Worm (Caenorhabditis elegans) whole organism, young adult: ENCODE measurements around the gene swd-2.2.

Experiments
- B0336.3 ChIP-seq: fragments of 200-800 bp; sonication (Bioruptor generic); IDR thresholded peaks from 2 replicates; pipeline ENCODE4 v1.3.6; 2022; ENCODE audit warnings: missing genetic modification characterization, missing compliant biosample characterization
- F10E7.11 ChIP-seq: sonication (generic microtip); optimal IDR thresholded peaks from 2 replicates; lab custom pipeline; 2017; ENCODE audit warnings: mild to moderate bottlenecking, missing genetic modification characterization, moderate library complexity, missing compliant biosample characterization
- F22D6.2 ChIP-seq: sonication (generic microtip); optimal IDR thresholded peaks from 2 replicates; lab custom pipeline; 2016; ENCODE audit warnings: mild to moderate bottlenecking, missing genetic modification characterization, missing compliant biosample characterization
- F37B4.10 ChIP-seq: fragments of 200-800 bp; sonication (Bioruptor generic); IDR thresholded peaks from 2 replicates; pipeline ENCODE4 v1.3.6; 2022; ENCODE audit warnings: missing genetic modification characterization, missing compliant biosample characterization
- F55B11.4 ChIP-seq: sonication (generic microtip); optimal IDR thresholded peaks from 2 replicates; lab custom pipeline; 2016; ENCODE audit warnings: missing compliant biosample characterization, missing genetic modification characterization, borderline replicate concordance; ENCODE audit not compliant: insufficient read depth
- K11D2.4 ChIP-seq: fragments of 200-800 bp; sonication (Bioruptor generic); IDR thresholded peaks from 2 replicates; pipeline ENCODE4 v1.3.6; 2022; ENCODE audit warnings: missing genetic modification reagents, missing genetic modification characterization, missing compliant biosample characterization
- T26A5.8 ChIP-seq: sonication (generic microtip); optimal IDR thresholded peaks from 2 replicates; lab custom pipeline; 2016; ENCODE audit warnings: missing genetic modification characterization, missing compliant biosample characterization
- Y53G8AR.9 ChIP-seq: fragments of 200-800 bp; sonication (Bioruptor generic); conservative IDR thresholded peaks from 2 replicates; pipeline ENCODE4 v1.3.6; 2022; ENCODE audit warnings: missing genetic modification reagents, missing genetic modification characterization, missing compliant biosample characterization
- ZK185.1 ChIP-seq: sonication (generic microtip); optimal IDR thresholded peaks from 2 replicates; lab custom pipeline; 2016; ENCODE audit warnings: mild to moderate bottlenecking, missing genetic modification characterization, missing compliant biosample characterization; ENCODE audit not compliant: poor library complexity, severe bottlenecking
- akir-1 ChIP-seq: fragments of 200-800 bp; sonication (Bioruptor generic); optimal IDR thresholded peaks from 2 replicates; lab custom pipeline; 2018; ENCODE audit warnings: mild to moderate bottlenecking, missing genetic modification characterization, moderate library complexity, missing compliant biosample characterization
- atf-7 ChIP-seq: sonication (generic microtip); optimal IDR thresholded peaks from 2 replicates; lab custom pipeline; 2017; ENCODE audit warnings: mild to moderate bottlenecking, missing genetic modification characterization, missing compliant biosample characterization
- attf-5 ChIP-seq: fragments of 200-800 bp; sonication (Bioruptor generic); optimal IDR thresholded peaks from 2 replicates; lab custom pipeline; 2018; ENCODE audit warnings: mild to moderate bottlenecking, missing genetic modification characterization, missing compliant biosample characterization
- bed-1 ChIP-seq: fragments of 200-800 bp; sonication (Bioruptor generic); IDR thresholded peaks from 2 replicates; pipeline ENCODE4 v1.3.6; 2022; ENCODE audit warnings: missing genetic modification reagents, missing genetic modification characterization, missing compliant biosample characterization
- bed-2 ChIP-seq: fragments of 200-800 bp; sonication (Bioruptor generic); IDR thresholded peaks from 2 replicates; pipeline ENCODE4 v1.3.6; 2022; ENCODE audit warnings: missing genetic modification reagents, missing genetic modification characterization, missing compliant biosample characterization
- ccch-3 ChIP-seq: fragments of 200-800 bp; sonication (Bioruptor generic); optimal IDR thresholded peaks from 2 replicates; lab custom pipeline; 2018; ENCODE audit warnings: mild to moderate bottlenecking, missing genetic modification characterization, missing compliant biosample characterization
- cebp-1 ChIP-seq, 2 experiments: fragments of 200-800 bp in 1 of 2; sonication (Bioruptor generic) in 1 of 2; sonication (generic microtip) in 1 of 2; IDR thresholded peaks in 1 of 2; optimal IDR thresholded peaks in 1 of 2; 2 replicates each; pipeline versions ENCODE4 v1.3.6 to Lab custom; 2017 to 2022; ENCODE audit warnings: missing compliant biosample characterization in 2 of 2, missing genetic modification characterization in 2 of 2, mild to moderate bottlenecking in 1 of 2, missing genetic modification reagents in 1 of 2, moderate library complexity in 1 of 2
- ceh-58 ChIP-seq: fragments of 200-800 bp; sonication (Bioruptor generic); IDR thresholded peaks from 2 replicates; pipeline ENCODE4 v1.3.6; 2022; ENCODE audit warnings: missing genetic modification characterization, missing compliant biosample characterization
- ceh-79 ChIP-seq: sonication (generic microtip); optimal IDR thresholded peaks from 2 replicates; lab custom pipeline; 2017; ENCODE audit warnings: mild to moderate bottlenecking, missing genetic modification characterization, missing compliant biosample characterization
- die-1 ChIP-seq: sonication (generic microtip); optimal IDR thresholded peaks from 2 replicates; lab custom pipeline; 2016; ENCODE audit warnings: missing genotype, mild to moderate bottlenecking, missing genetic modification characterization, missing compliant biosample characterization
- ets-4 ChIP-seq: fragments of 200-800 bp; sonication (Bioruptor generic); optimal IDR thresholded peaks from 2 replicates; lab custom pipeline; 2018; ENCODE audit warnings: mild to moderate bottlenecking, missing genetic modification characterization, missing compliant biosample characterization
- hlh-12 ChIP-seq: sonication (generic microtip); optimal IDR thresholded peaks from 2 replicates; lab custom pipeline; 2016; ENCODE audit warnings: missing genetic modification characterization, missing compliant biosample characterization
- hlh-26 ChIP-seq: fragments of 200-800 bp; sonication (Bioruptor generic); conservative IDR thresholded peaks from 2 replicates; pipeline ENCODE4 v1.3.6; 2022; ENCODE audit warnings: missing genetic modification reagents, missing genetic modification characterization, missing compliant biosample characterization
- hsf-1 ChIP-seq: fragments of 200-800 bp; sonication (Bioruptor generic); IDR thresholded peaks from 2 replicates; pipeline ENCODE4 v1.3.6; 2022; ENCODE audit warnings: missing genetic modification reagents, missing genetic modification characterization, missing compliant biosample characterization
- lin-26 ChIP-seq: fragments of 200-800 bp; sonication (Bioruptor generic); IDR thresholded peaks from 2 replicates; pipeline ENCODE4 v1.3.6; 2022; ENCODE audit warnings: missing genetic modification reagents, missing genetic modification characterization, missing compliant biosample characterization
- lin-35 ChIP-seq, 3 experiments: fragments of 150-350 bp in 2 of 3; sonication (generic microtip) in 1 of 3; optimal IDR thresholded peaks; 2 replicates each; lab custom pipeline; 2014 to 2018; ENCODE audit warnings: missing biosample characterization in 3 of 3, missing genetic modification characterization in 3 of 3, missing genetic modification reagents in 3 of 3
- lin-40 ChIP-seq: sonication (generic microtip); optimal IDR thresholded peaks from 2 replicates; lab custom pipeline; 2016; ENCODE audit warnings: missing genetic modification characterization, mild to moderate bottlenecking, missing compliant biosample characterization, missing genotype, missing genetic modification reagents
- lsl-1 ChIP-seq: fragments of 200-800 bp; sonication (Bioruptor generic); optimal IDR thresholded peaks from 2 replicates; lab custom pipeline; 2018; ENCODE audit warnings: mild to moderate bottlenecking, missing genetic modification characterization, moderate library complexity, missing compliant biosample characterization
- madf-6 ChIP-seq: fragments of 200-800 bp; sonication (Bioruptor generic); IDR thresholded peaks from 2 replicates; pipeline ENCODE4 v1.3.6; 2022; ENCODE audit warnings: missing genetic modification reagents, missing genetic modification characterization, missing compliant biosample characterization
- mel-28 ChIP-seq: sonication (generic microtip); optimal IDR thresholded peaks from 2 replicates; lab custom pipeline; 2016; ENCODE audit warnings: borderline replicate concordance, mild to moderate bottlenecking, missing genetic modification characterization, missing compliant biosample characterization
- mes-4 ChIP-seq: sonication (generic microtip); optimal IDR thresholded peaks from 2 replicates; lab custom pipeline; 2016; ENCODE audit warnings: missing genotype, missing genetic modification characterization, missing compliant biosample characterization
- nhr-80 ChIP-seq: sonication (generic microtip); optimal IDR thresholded peaks from 2 replicates; lab custom pipeline; 2016; ENCODE audit warnings: missing genetic modification characterization, missing compliant biosample characterization
- pbrm-1 ChIP-seq: fragments of 200-800 bp; sonication (Bioruptor generic); IDR thresholded peaks from 2 replicates; pipeline ENCODE4 v1.3.6; 2022; ENCODE audit warnings: missing genetic modification reagents, missing genetic modification characterization, missing compliant biosample characterization
- rcor-1 ChIP-seq: fragments of 200-800 bp; sonication (Bioruptor generic); IDR thresholded peaks from 2 replicates; pipeline ENCODE4 v1.3.6; 2022; ENCODE audit warnings: missing genetic modification reagents, missing genetic modification characterization, missing compliant biosample characterization
- repo-1 ChIP-seq: sonication (generic microtip); optimal IDR thresholded peaks from 2 replicates; lab custom pipeline; 2017; ENCODE audit warnings: mild to moderate bottlenecking, missing genetic modification characterization, missing compliant biosample characterization
- snpc-1.3 ChIP-seq: sonication (generic microtip); optimal IDR thresholded peaks from 2 replicates; lab custom pipeline; 2017; ENCODE audit warnings: missing genetic modification characterization, mild to moderate bottlenecking, missing compliant biosample characterization, antibody characterized with exemption, moderate library complexity, missing genotype, missing genetic modification reagents; ENCODE audit not compliant: insufficient read depth
- unc-62 ChIP-seq: fragments of 150-350 bp; optimal IDR thresholded peaks from 2 replicates; lab custom pipeline; 2014; ENCODE audit warnings: missing biosample characterization, missing genetic modification reagents, missing genetic modification characterization
- zim-3 ChIP-seq: sonication (generic microtip); optimal IDR thresholded peaks from 2 replicates; lab custom pipeline; 2017; ENCODE audit warnings: mild to moderate bottlenecking, missing genetic modification characterization, moderate library complexity, missing compliant biosample characterization
- ztf-18 ChIP-seq: sonication (generic microtip); optimal IDR thresholded peaks from 2 replicates; lab custom pipeline; 2016; ENCODE audit warnings: missing genotype, mild to moderate bottlenecking, missing genetic modification characterization, missing compliant biosample characterization
- ztf-22 ChIP-seq: fragments of 200-800 bp; sonication (Bioruptor generic); optimal IDR thresholded peaks from 2 replicates; lab custom pipeline; 2018; ENCODE audit warnings: mild to moderate bottlenecking, missing genetic modification characterization, moderate library complexity, missing compliant biosample characterization
- ztf-26 ChIP-seq: sonication (generic microtip); optimal IDR thresholded peaks from 2 replicates; lab custom pipeline; 2017; ENCODE audit warnings: missing genetic modification characterization, missing compliant biosample characterization

Gene swd-2.2

DNA sequence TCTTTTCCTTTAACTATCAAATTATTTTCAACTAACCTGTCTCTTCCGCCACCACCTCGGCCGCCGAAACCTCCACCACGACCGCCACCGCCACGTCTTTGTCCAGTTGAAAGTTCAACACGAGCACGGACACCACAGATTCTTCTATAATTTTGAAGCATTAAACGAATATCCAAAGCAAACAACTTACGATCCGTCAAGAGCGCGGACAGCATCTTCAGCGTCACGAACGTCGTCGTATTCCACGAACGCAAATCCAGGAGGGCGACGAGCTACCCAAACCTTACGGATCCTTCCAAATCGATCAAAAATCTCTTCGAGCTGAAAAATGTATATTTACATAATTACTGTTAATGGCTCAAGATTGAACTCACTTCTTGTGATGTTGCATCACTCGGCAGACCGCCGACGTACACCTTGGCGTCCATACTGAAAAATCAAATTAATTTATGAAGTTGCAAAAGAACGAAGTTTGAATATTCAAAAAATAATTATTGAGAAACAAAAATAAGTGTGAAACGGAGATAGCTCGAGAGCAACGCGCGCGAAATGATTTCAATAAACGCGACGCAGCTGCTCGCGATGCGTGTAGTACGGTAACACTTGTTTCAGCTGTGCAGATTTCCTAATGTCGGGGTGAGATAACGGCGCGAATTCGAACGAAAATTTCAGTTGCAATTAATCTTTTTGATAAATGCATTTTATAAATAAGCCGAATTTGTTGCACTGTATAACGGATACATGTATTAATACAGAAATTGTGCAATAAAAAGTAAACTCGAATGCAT, 16.8 kb downstream of the swd-2.2 start, which contains the start of gene rsp-6 (continued):
- TF ChIP-seq F55B11.4 (no peak), akir-1 (GFP tag; lab: Kevin White, UChicago) (no peak), madf-6 (GFP tag; lab: Robert Waterston, UW) (peak; percentile 95), F10E7.11 (tag; lab: Kevin White, UChicago) (no peak), mel-28 (tag; lab: Kevin White, UChicago) (no peak), bed-1 (GFP tag; lab: Robert Waterston, UW) (no peak), F37B4.10 (GFP tag; lab: Robert Waterston, UW) (no peak), hlh-12 (no peak)

DNA sequence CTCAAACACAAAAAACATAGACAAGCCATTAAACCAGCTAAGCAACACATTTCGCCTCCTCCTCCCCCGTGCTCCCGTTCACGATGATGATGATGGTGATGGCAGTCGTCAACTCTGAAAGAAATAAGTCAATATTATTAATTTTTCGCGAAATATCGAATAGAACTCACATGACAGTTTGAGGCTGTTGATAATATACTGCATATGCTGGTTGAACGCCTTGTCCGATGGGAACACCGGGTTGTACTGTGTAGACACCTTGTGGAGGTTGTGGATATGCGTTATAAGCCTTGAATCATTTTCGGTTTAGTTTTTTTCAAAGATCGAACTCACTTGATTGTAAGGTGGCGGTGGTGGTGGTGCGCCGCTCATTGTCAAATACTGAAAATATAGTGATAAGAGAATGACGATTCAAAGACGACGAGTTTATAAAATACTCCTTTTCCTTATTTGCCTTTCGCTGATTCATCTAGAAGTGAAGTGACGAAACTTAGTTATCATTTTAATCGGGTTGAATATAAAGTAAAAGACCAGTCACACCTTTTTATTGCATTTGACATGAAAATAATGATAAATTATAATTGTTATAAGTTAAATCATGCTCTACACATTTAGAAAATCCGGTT, 17.7 kb downstream of the swd-2.2 start, which contains the start of gene C33H5.13:
Gene C33H5.13, minus strand, starts transcription at position 443 of the 626 bp plus-strand sequence.
- no peak for TF ChIP-seq T26A5.8 (tag; lab: Kevin White, UChicago)
- peak; percentile 66 for TF ChIP-seq nhr-80 (tag; lab: Kevin White, UChicago)
- peak; percentile 12 for TF ChIP-seq ZK185.1
- 0 out of 2 replicates have a peak, but pooled peaks have one; percentile 60 for TF ChIP-seq Y53G8AR.9 (GFP tag; lab: Robert Waterston, UW)
- no peak for TF ChIP-seq atf-7 (tag; lab: Kevin White, UChicago)
- TF ChIP-seq zim-3 (tag; lab: Kevin White, UChicago), result no peak
- TF ChIP-seq cebp-1 (GFP tag; IDR thresholded peaks at IDR 0.05; lab: Robert Waterston, UW), result no peak
- TF ChIP-seq cebp-1 (tag; optimal IDR thresholded peaks at IDR 0.05; lab: Kevin White, UChicago), result peak; percentile 28
- TF ChIP-seq K11D2.4 (GFP tag; lab: Robert Waterston, UW), result no peak
- no peak for TF ChIP-seq attf-5

DNA sequence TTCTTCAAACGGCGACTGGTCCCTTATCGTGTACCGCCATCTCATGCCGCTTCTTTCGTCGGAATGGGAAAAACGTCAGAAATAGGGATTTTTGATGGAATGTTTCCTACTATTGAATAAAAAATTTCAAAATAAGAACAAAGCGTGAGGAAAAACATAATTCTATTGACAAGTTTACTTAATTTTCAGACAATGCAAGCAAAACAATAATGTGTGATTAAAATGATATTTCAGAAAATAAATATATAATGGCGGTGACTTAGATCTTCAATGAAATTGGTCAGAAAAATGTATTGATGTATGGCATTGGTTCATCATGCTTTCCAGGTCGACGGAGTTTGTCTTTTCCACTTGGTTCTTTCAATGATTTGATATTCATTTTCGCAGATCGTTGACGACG, 20.5 kb downstream of the swd-2.2 start, which contains the start of gene ntp-1:
Gene ntp-1, minus strand, starts transcription at position 101 of the 400 bp plus-strand sequence.
- TF ChIP-seq F22D6.2 (tag; lab: Kevin White, UChicago) (no peak), ceh-79 (tag; lab: Kevin White, UChicago) (no peak), bed-2 (GFP tag; lab: Robert Waterston, UW) (no peak), lsl-1 (GFP tag; lab: Kevin White, UChicago) (no peak), T26A5.8 (tag; lab: Kevin White, UChicago) (no peak), ccch-3 (GFP tag; lab: Kevin White, UChicago) (no peak), pbrm-1 (GFP tag; lab: Robert Waterston, UW) (no peak), hlh-12 (no peak), ceh-58 (GFP tag; lab: Robert Waterston, UW) (no peak), snpc-1.3 (tag; lab: Kevin White, UChicago) (no peak)

DNA sequence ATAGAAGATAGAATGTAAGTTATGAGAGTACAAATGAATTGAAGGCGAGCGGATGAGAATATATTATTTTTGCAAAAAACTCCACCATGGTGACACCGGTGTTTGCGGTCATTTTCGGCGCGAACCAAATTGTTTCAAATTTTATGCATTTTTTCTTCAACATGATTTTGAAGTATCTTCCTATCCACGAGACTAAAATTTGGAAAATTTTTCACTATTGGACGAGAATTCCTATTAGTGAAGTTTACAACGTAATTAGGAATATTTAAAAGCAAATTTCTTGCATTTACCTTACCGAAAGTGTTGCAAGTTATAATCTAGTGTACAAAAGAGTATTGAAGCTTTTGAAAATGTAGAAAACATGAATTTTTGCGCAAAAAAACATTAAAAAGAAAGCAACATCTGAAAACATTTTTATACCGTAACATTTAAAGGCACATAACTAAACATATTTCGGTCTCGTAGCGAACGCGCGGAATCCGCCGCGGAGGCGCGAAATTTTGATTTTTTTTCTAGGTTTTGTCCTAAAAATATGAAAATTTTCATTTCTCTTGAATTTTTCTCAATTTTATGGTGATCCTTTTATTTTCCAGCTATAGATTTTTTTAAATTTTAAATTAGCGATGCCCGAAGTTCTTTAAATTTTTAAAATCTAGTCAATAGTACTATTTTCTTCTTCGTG, 22.4 kb downstream of the swd-2.2 start, which contains the start of gene sgo-1:
Gene sgo-1, minus strand, starts transcription at position 51 of the 682 bp plus-strand sequence.
- TF ChIP-seq die-1, result no peak
- TF ChIP-seq B0336.3 (GFP tag; lab: Robert Waterston, UW), result peak; percentile 87
- TF ChIP-seq unc-62 (GFP tag; lab: Kevin White, UChicago), result no peak
- no peak for TF ChIP-seq ztf-22 (GFP tag; lab: Kevin White, UChicago)
- TF ChIP-seq akir-1 (GFP tag; lab: Kevin White, UChicago), result no peak
- no peak for TF ChIP-seq hlh-26 (GFP tag; lab: Robert Waterston, UW)
- no peak for TF ChIP-seq repo-1 (tag; lab: Kevin White, UChicago)
- no peak for TF ChIP-seq ets-4 (GFP tag; lab: Kevin White, UChicago)
- peak; percentile 92 for TF ChIP-seq hsf-1 (GFP tag; lab: Robert Waterston, UW)
- no peak for TF ChIP-seq F22D6.2 (tag; lab: Kevin White, UChicago)
- peak in 2 of 3 experiments; percentile 2 to 82 for TF ChIP-seq lin-35 (GFP tag; optimal IDR thresholded peaks at IDR 0.05; lab: Kevin White, UChicago)
- no peak for TF ChIP-seq lin-26 (GFP tag; lab: Robert Waterston, UW)
- TF ChIP-seq bed-1 (GFP tag; lab: Robert Waterston, UW), result no peak
- TF ChIP-seq ztf-26, result no peak
- peak; percentile 93 for TF ChIP-seq rcor-1 (GFP tag; lab: Robert Waterston, UW)
- TF ChIP-seq ceh-58 (GFP tag; lab: Robert Waterston, UW), result no peak
- TF ChIP-seq mes-4 (tag; lab: Kevin White, UChicago), result no peak
- no peak for TF ChIP-seq ztf-18 (tag; lab: Kevin White, UChicago)
- TF ChIP-seq lin-40 (tag; lab: Kevin White, UChicago), result no peak
